Worm (Caenorhabditis elegans): ENCODE data around the gene T26G10.3.

The T26G10.3 gene

DNA sequence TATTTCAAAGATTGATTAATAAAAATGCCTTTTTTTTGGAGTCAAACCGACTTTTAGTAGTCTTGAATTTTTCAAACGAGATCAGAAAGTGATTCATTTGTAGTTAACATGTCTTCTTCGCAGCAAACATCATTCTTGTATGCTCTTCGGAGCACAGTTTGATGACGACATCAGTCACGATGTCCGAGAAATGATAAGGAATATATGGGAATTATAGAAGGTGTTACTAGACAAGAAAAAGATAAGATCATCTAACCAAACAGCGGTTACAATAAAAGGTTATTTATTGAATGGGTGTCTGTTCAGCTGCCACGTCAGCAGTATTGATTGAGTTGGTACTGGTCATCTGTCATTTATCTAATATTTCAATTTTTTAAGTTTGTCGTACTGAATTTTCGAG, 46.9 kb downstream of the T26G10.3 start:
- TF ChIP-seq dao-5 (tag; optimal IDR thresholded peaks at IDR 0.05): no peak
- no peak for TF ChIP-seq W03F9.2 (tag; optimal IDR thresholded peaks at IDR 0.05)
- no peak for TF ChIP-seq him-1 (tag; optimal IDR thresholded peaks at IDR 0.05)
